Worm (Caenorhabditis elegans) whole organism, L4 larva: ENCODE measurements around the gene chil-13.
A peak's percentile ranks its signal among the peaks of the same experiment; 100 is the strongest.

Experiments
- aha-1 ChIP-seq: fragments of 150-350 bp; peaks from one replicate; lab custom pipeline; 2014; ENCODE audit warnings: missing biosample characterization, missing genetic modification characterization
- aly-2 ChIP-seq: sonication (generic microtip); optimal IDR thresholded peaks from 2 replicates; lab custom pipeline; 2018; ENCODE audit warnings: missing biosample characterization, missing genetic modification characterization
- ceh-28 ChIP-seq: fragments of 150-350 bp; optimal IDR thresholded peaks from 2 replicates; lab custom pipeline; 2014; ENCODE audit warnings: missing biosample characterization, missing genetic modification reagents, missing genetic modification characterization
- daf-16 ChIP-seq, 3 experiments: sonication (generic microtip); optimal IDR thresholded peaks; 2 replicates each; lab custom pipeline; 2016 to 2017; ENCODE audit warnings: missing genetic modification characterization in 3 of 3, missing genetic modification reagents in 3 of 3, mild to moderate bottlenecking in 2 of 3, missing compliant biosample characterization in 2 of 3, missing biosample characterization in 1 of 3, moderate library complexity in 1 of 3
- daf-8 ChIP-seq: fragments of 200-800 bp; sonication (Bioruptor generic); IDR thresholded peaks from 2 replicates; pipeline ENCODE4 v1.3.6; 2022; ENCODE audit warnings: missing genetic modification characterization, missing compliant biosample characterization
- egl-27 ChIP-seq: sonication (generic microtip); optimal IDR thresholded peaks from 3 replicates; lab custom pipeline; 2017; ENCODE audit warnings: missing biosample characterization, missing genetic modification reagents, missing genetic modification characterization
- hif-1 ChIP-seq, 2 experiments: sonication (generic microtip); optimal IDR thresholded peaks; 2 replicates each; lab custom pipeline; 2016 to 2017; ENCODE audit warnings: missing compliant biosample characterization in 2 of 2, missing genetic modification characterization in 2 of 2, missing genetic modification reagents in 2 of 2, missing genotype in 2 of 2, mild to moderate bottlenecking in 1 of 2
- lim-7 ChIP-seq: fragments of 200-800 bp; sonication (Bioruptor generic); IDR thresholded peaks from 2 replicates; pipeline ENCODE4 v1.3.6; 2022; ENCODE audit warnings: missing genetic modification characterization, missing compliant biosample characterization
- lir-3 ChIP-seq: sonication (generic microtip); optimal IDR thresholded peaks from 2 replicates; lab custom pipeline; 2016; ENCODE audit warnings: mild to moderate bottlenecking, missing genetic modification characterization, missing compliant biosample characterization
- nhr-10 ChIP-seq: fragments of 150-350 bp; optimal IDR thresholded peaks from 2 replicates; lab custom pipeline; 2014; ENCODE audit warnings: missing biosample characterization, missing genetic modification characterization
- nhr-102 ChIP-seq: sonication (generic microtip); optimal IDR thresholded peaks from 2 replicates; lab custom pipeline; 2016; ENCODE audit warnings: mild to moderate bottlenecking, missing genetic modification characterization, moderate library complexity, missing compliant biosample characterization
- nhr-42 ChIP-seq: fragments of 200-800 bp; sonication (Bioruptor generic); IDR thresholded peaks from 2 replicates; pipeline ENCODE4 v1.3.6; 2022; ENCODE audit warnings: missing genetic modification characterization, missing compliant biosample characterization
- nhr-77 ChIP-seq: fragments of 150-350 bp; optimal IDR thresholded peaks from 2 replicates; lab custom pipeline; 2014; ENCODE audit warnings: missing biosample characterization, missing genetic modification characterization
- pqm-1 ChIP-seq: sonication (generic microtip); optimal IDR thresholded peaks from 2 replicates; lab custom pipeline; 2017; ENCODE audit warnings: missing biosample characterization, missing genetic modification characterization
- snpc-1.2 ChIP-seq: fragments of 200-800 bp; sonication (Bioruptor generic); IDR thresholded peaks from 2 replicates; pipeline ENCODE4 v1.3.6; 2022; ENCODE audit warnings: missing genetic modification reagents, missing genetic modification characterization, missing compliant biosample characterization
- unc-39 ChIP-seq: sonication (generic microtip); optimal IDR thresholded peaks from 2 replicates; lab custom pipeline; 2017; ENCODE audit warnings: missing biosample characterization, missing genetic modification characterization
- zip-2 ChIP-seq: fragments of 150-350 bp; optimal IDR thresholded peaks from 2 replicates; lab custom pipeline; 2014; ENCODE audit warnings: missing biosample characterization, missing genetic modification characterization

chil-13 gene

ce11 chrII:9397496-9397895, 40.6 kb downstream of the chil-13 start, which contains the start of gene Y51B9A.9:
TSS of gene Y51B9A.9 (minus strand) at chrII:9397596.
- no peak for TF ChIP-seq lir-3
- TF ChIP-seq nhr-77: no peak
- peak; percentile 47 for TF ChIP-seq pqm-1 (tag; lab: Kevin White, UChicago)
- no peak for TF ChIP-seq nhr-102 (tag; lab: Kevin White, UChicago)
- no peak for TF ChIP-seq egl-27 (tag; lab: Kevin White, UChicago)
- TF ChIP-seq daf-16 (GFP tag; optimal IDR thresholded peaks at IDR 0.05; lab: Kevin White, UChicago): no peak
- TF ChIP-seq daf-16 (tag; optimal IDR thresholded peaks at IDR 0.05; lab: Kevin White, UChicago): peak; percentile 68

ce11 chrII:9392724-9393123, 45.4 kb downstream of the chil-13 start, which contains the start of gene lido-17:
TSS of gene lido-17 (minus strand) at chrII:9392824.
- TF ChIP-seq snpc-1.2 (GFP tag; lab: Robert Waterston, UW) (no peak), aly-2 (tag; lab: Kevin White, UChicago) (no peak), ceh-28 (tag; lab: Kevin White, UChicago) (no peak), hif-1 (tag; optimal IDR thresholded peaks at IDR 0.05; lab: Kevin White, UChicago) (no peak), aha-1 (tag; lab: Kevin White, UChicago) (no peak), lim-7 (GFP tag; lab: Robert Waterston, UW) (no peak), nhr-42 (GFP tag; lab: Robert Waterston, UW) (no peak), nhr-10 (tag; lab: Kevin White, UChicago) (no peak), daf-8 (GFP tag; lab: Robert Waterston, UW) (no peak), nhr-77 (no peak), unc-39 (tag; lab: Kevin White, UChicago) (no peak), zip-2 (tag; lab: Kevin White, UChicago) (no peak)
